Worm (Caenorhabditis elegans) whole organism, L4 larva: ENCODE measurements around the gene asp-2.

Experiments used
- D1046.2 ChIP-seq: fragments of 200-800 bp; sonication (Bioruptor generic); IDR thresholded peaks from 2 replicates; pipeline ENCODE4 v1.3.6; 2022; ENCODE audit warnings: missing genetic modification characterization, missing compliant biosample characterization
- F49E8.2 ChIP-seq: sonication (generic microtip); optimal IDR thresholded peaks from 2 replicates; lab custom pipeline; 2016; ENCODE audit warnings: missing compliant biosample characterization, mild to moderate bottlenecking, missing genetic modification characterization, borderline replicate concordance
- T20F7.1 ChIP-seq: fragments of 200-800 bp; sonication (Bioruptor generic); optimal IDR thresholded peaks from 2 replicates; lab custom pipeline; 2018; ENCODE audit warnings: mild to moderate bottlenecking, missing genetic modification characterization, missing compliant biosample characterization
- T26A8.4 ChIP-seq: fragments of 200-800 bp; sonication (Bioruptor generic); IDR thresholded peaks from 2 replicates; pipeline ENCODE4 v1.3.6; 2022; ENCODE audit warnings: missing genetic modification characterization, missing compliant biosample characterization
- Y105C5A.15 ChIP-seq: fragments of 200-800 bp; sonication (Bioruptor generic); IDR thresholded peaks from 2 replicates; pipeline ENCODE4 v1.3.6; 2022; ENCODE audit warnings: missing genetic modification characterization, missing compliant biosample characterization
- ZK337.2 ChIP-seq: fragments of 200-800 bp; sonication (Bioruptor generic); IDR thresholded peaks from 2 replicates; pipeline ENCODE4 v1.3.6; 2022; ENCODE audit warnings: missing genetic modification reagents, missing genetic modification characterization, missing compliant biosample characterization
- aha-1 ChIP-seq: fragments of 150-350 bp; peaks from one replicate; lab custom pipeline; 2014; ENCODE audit warnings: missing biosample characterization, missing genetic modification characterization
- ctbp-1 ChIP-seq: fragments of 200-800 bp; sonication (Bioruptor generic); IDR thresholded peaks from 2 replicates; pipeline ENCODE4 v1.3.6; 2022; ENCODE audit warnings: missing genetic modification reagents, missing genetic modification characterization, missing compliant biosample characterization
- daf-16 ChIP-seq, 3 experiments: sonication (generic microtip); optimal IDR thresholded peaks; 2 replicates each; lab custom pipeline; 2016 to 2017; ENCODE audit warnings: missing genetic modification characterization in 3 of 3, missing genetic modification reagents in 3 of 3, mild to moderate bottlenecking in 2 of 3, missing compliant biosample characterization in 2 of 3, missing biosample characterization in 1 of 3, moderate library complexity in 1 of 3
- dmd-6 ChIP-seq: fragments of 200-800 bp; sonication (Bioruptor generic); IDR thresholded peaks from 2 replicates; pipeline ENCODE4 v1.3.6; 2022; ENCODE audit warnings: missing genetic modification reagents, missing genetic modification characterization, missing compliant biosample characterization
- duxl-1 ChIP-seq: sonication (generic microtip); optimal IDR thresholded peaks from 2 replicates; lab custom pipeline; 2016; ENCODE audit warnings: mild to moderate bottlenecking, missing genetic modification characterization, moderate library complexity, missing compliant biosample characterization; ENCODE audit not compliant: poor library complexity
- dve-1 ChIP-seq: sonication (generic microtip); optimal IDR thresholded peaks from 2 replicates; lab custom pipeline; 2017; ENCODE audit warnings: antibody characterized with exemption, mild to moderate bottlenecking, missing genetic modification characterization, missing compliant biosample characterization; ENCODE audit not compliant: insufficient read depth
- egl-27 ChIP-seq: sonication (generic microtip); optimal IDR thresholded peaks from 3 replicates; lab custom pipeline; 2017; ENCODE audit warnings: missing biosample characterization, missing genetic modification reagents, missing genetic modification characterization
- fkh-10 ChIP-seq: fragments of 150-350 bp; optimal IDR thresholded peaks from 2 replicates; lab custom pipeline; 2014; ENCODE audit warnings: missing biosample characterization, missing genetic modification reagents, missing genetic modification characterization
- fos-1 ChIP-seq: fragments of 150-350 bp; optimal IDR thresholded peaks from 2 replicates; lab custom pipeline; 2014; ENCODE audit warnings: missing biosample characterization, missing genetic modification characterization
- hif-1 ChIP-seq, 2 experiments: sonication (generic microtip); optimal IDR thresholded peaks; 2 replicates each; lab custom pipeline; 2016 to 2017; ENCODE audit warnings: missing compliant biosample characterization in 2 of 2, missing genetic modification characterization in 2 of 2, missing genetic modification reagents in 2 of 2, missing genotype in 2 of 2, mild to moderate bottlenecking in 1 of 2
- hlh-11 ChIP-seq: fragments of 200-800 bp; sonication (Bioruptor generic); optimal IDR thresholded peaks from 2 replicates; lab custom pipeline; 2018; ENCODE audit warnings: mild to moderate bottlenecking, missing genetic modification characterization, missing compliant biosample characterization
- hmg-1.1 ChIP-seq: fragments of 200-800 bp; sonication (Bioruptor generic); IDR thresholded peaks from 2 replicates; pipeline ENCODE4 v1.3.6; 2022; ENCODE audit warnings: missing genetic modification reagents, missing genetic modification characterization, missing compliant biosample characterization
- jun-1 ChIP-seq: fragments of 150-350 bp; optimal IDR thresholded peaks from 2 replicates; lab custom pipeline; 2014; ENCODE audit warnings: missing biosample characterization, missing genetic modification reagents, missing genetic modification characterization
- lin-13 ChIP-seq: fragments of 150-350 bp; optimal IDR thresholded peaks from 2 replicates; lab custom pipeline; 2014; ENCODE audit warnings: missing biosample characterization, missing genetic modification reagents, missing genetic modification characterization
- lsy-2 ChIP-seq, 2 experiments: fragments of 150-350 bp in 1 of 2; sonication (generic microtip) in 1 of 2; optimal IDR thresholded peaks; 2 replicates each; lab custom pipeline; 2014 to 2017; ENCODE audit warnings: missing biosample characterization in 2 of 2, missing genetic modification characterization in 2 of 2
- mdl-1 ChIP-seq, 2 experiments: fragments of 150-350 bp in 1 of 2; sonication (generic microtip) in 1 of 2; optimal IDR thresholded peaks; 2 replicates each; lab custom pipeline; 2014 to 2017; ENCODE audit warnings: missing biosample characterization in 2 of 2, missing genetic modification characterization in 2 of 2
- mep-1 ChIP-seq: fragments of 150-350 bp; sonication (generic microtip); optimal IDR thresholded peaks from 3 replicates; lab custom pipeline; 2014; ENCODE audit warnings: missing biosample characterization, missing genetic modification characterization
- mes-2 ChIP-seq: sonication (generic microtip); optimal IDR thresholded peaks from 2 replicates; lab custom pipeline; 2016; ENCODE audit warnings: missing genotype, mild to moderate bottlenecking, missing genetic modification characterization, missing compliant biosample characterization; ENCODE audit not compliant: poor library complexity, severe bottlenecking
- mxl-3 ChIP-seq: fragments of 200-800 bp; sonication (Bioruptor generic); optimal IDR thresholded peaks from 2 replicates; lab custom pipeline; 2018; ENCODE audit warnings: mild to moderate bottlenecking, missing genetic modification characterization, missing compliant biosample characterization
- nhr-102 ChIP-seq: sonication (generic microtip); optimal IDR thresholded peaks from 2 replicates; lab custom pipeline; 2016; ENCODE audit warnings: mild to moderate bottlenecking, missing genetic modification characterization, moderate library complexity, missing compliant biosample characterization
- nhr-25 ChIP-seq: sonication (generic microtip); optimal IDR thresholded peaks from 2 replicates; lab custom pipeline; 2017; ENCODE audit warnings: missing genetic modification characterization, mild to moderate bottlenecking, missing compliant biosample characterization, antibody characterized with exemption, moderate library complexity, borderline replicate concordance; ENCODE audit not compliant: insufficient read depth
- nhr-48 ChIP-seq: sonication (generic microtip); optimal IDR thresholded peaks from 2 replicates; lab custom pipeline; 2016; ENCODE audit warnings: mild to moderate bottlenecking, missing genetic modification characterization, missing compliant biosample characterization
- nhr-6 ChIP-seq: fragments of 150-350 bp; optimal IDR thresholded peaks from 2 replicates; lab custom pipeline; 2014; ENCODE audit warnings: missing biosample characterization, missing genetic modification characterization
- nhr-76 ChIP-seq: fragments of 150-350 bp; optimal IDR thresholded peaks from 2 replicates; lab custom pipeline; 2014; ENCODE audit warnings: missing biosample characterization, missing genetic modification characterization
- nhr-77 ChIP-seq: fragments of 150-350 bp; optimal IDR thresholded peaks from 2 replicates; lab custom pipeline; 2014; ENCODE audit warnings: missing biosample characterization, missing genetic modification characterization
- pha-4 ChIP-seq, 2 experiments: fragments of 150-350 bp in 1 of 2; fragments of 200-800 bp in 1 of 2; sonication (Bioruptor generic) in 1 of 2; IDR thresholded peaks in 1 of 2; optimal IDR thresholded peaks in 1 of 2; 2 replicates each; pipeline versions ENCODE4 v1.3.6 to Lab custom; 2014 to 2022; ENCODE audit warnings: missing genetic modification characterization in 2 of 2, missing genetic modification reagents in 2 of 2, missing biosample characterization in 1 of 2, missing compliant biosample characterization in 1 of 2
- pqm-1 ChIP-seq: sonication (generic microtip); optimal IDR thresholded peaks from 2 replicates; lab custom pipeline; 2017; ENCODE audit warnings: missing biosample characterization, missing genetic modification characterization
- rbr-2 ChIP-seq: sonication (generic microtip); optimal IDR thresholded peaks from 2 replicates; lab custom pipeline; 2016; ENCODE audit warnings: missing genotype, missing genetic modification characterization, missing compliant biosample characterization
- snpc-1.2 ChIP-seq: fragments of 200-800 bp; sonication (Bioruptor generic); IDR thresholded peaks from 2 replicates; pipeline ENCODE4 v1.3.6; 2022; ENCODE audit warnings: missing genetic modification reagents, missing genetic modification characterization, missing compliant biosample characterization
- spr-1 ChIP-seq: sonication (generic microtip); optimal IDR thresholded peaks from 2 replicates; lab custom pipeline; 2016; ENCODE audit warnings: mild to moderate bottlenecking, missing genetic modification characterization, missing compliant biosample characterization
- spr-3 ChIP-seq: fragments of 200-800 bp; sonication (Bioruptor generic); optimal IDR thresholded peaks from 2 replicates; lab custom pipeline; 2018; ENCODE audit warnings: mild to moderate bottlenecking, missing genetic modification characterization, missing compliant biosample characterization
- tra-1 ChIP-seq: fragments of 200-800 bp; sonication (Bioruptor generic); IDR thresholded peaks from 2 replicates; pipeline ENCODE4 v1.3.6; 2022; ENCODE audit warnings: missing genetic modification reagents, missing genetic modification characterization, missing compliant biosample characterization
- unc-130 ChIP-seq: sonication (generic microtip); optimal IDR thresholded peaks from 2 replicates; lab custom pipeline; 2016; ENCODE audit warnings: missing genetic modification reagents, missing genetic modification characterization, missing compliant biosample characterization
- unc-62 ChIP-seq, 3 experiments: fragments of 150-350 bp in 1 of 3; sonication (generic microtip); optimal IDR thresholded peaks in 2 of 3; peaks in 1 of 3; 1 replicate in 1 of 3; 2 replicates in 2 of 3; lab custom pipeline; 2014 to 2017; ENCODE audit warnings: missing biosample characterization in 3 of 3, missing genetic modification characterization in 3 of 3, missing genetic modification reagents in 3 of 3, missing genotype in 1 of 3
- zfp-2 ChIP-seq: sonication (generic microtip); optimal IDR thresholded peaks from 2 replicates; lab custom pipeline; 2016; ENCODE audit warnings: mild to moderate bottlenecking, missing genetic modification characterization, missing compliant biosample characterization
- zfp-3 ChIP-seq: fragments of 200-800 bp; sonication (Bioruptor generic); conservative IDR thresholded peaks from 2 replicates; pipeline ENCODE4 v1.3.6; 2022; ENCODE audit warnings: missing genetic modification reagents, missing genetic modification characterization, missing compliant biosample characterization
- zip-2 ChIP-seq: fragments of 150-350 bp; optimal IDR thresholded peaks from 2 replicates; lab custom pipeline; 2014; ENCODE audit warnings: missing biosample characterization, missing genetic modification characterization
- ztf-7 ChIP-seq: fragments of 150-350 bp; optimal IDR thresholded peaks from 2 replicates; lab custom pipeline; 2014; ENCODE audit warnings: missing biosample characterization, missing genetic modification characterization

The asp-2 gene

ce11 chrV:9173789-9174188 lies 29.1 kb upstream of the asp-2 start, which contains the start of gene pqn-16:
Gene pqn-16, plus strand, starts transcription at chrV:9174089.
- TF ChIP-seq daf-16 (GFP tag; optimal IDR thresholded peaks at IDR 0.05; lab: Kevin White, UChicago): no peak
- peak; percentile 26 for TF ChIP-seq daf-16 (tag; optimal IDR thresholded peaks at IDR 0.05; lab: Kevin White, UChicago)
- no peak for TF ChIP-seq spr-1 (tag; lab: Kevin White, UChicago)

- TF ChIP-seq pha-4 (GFP tag; IDR thresholded peaks at IDR 0.05; lab: Robert Waterston, UW) (no peak), pha-4 (tag; optimal IDR thresholded peaks at IDR 0.05; lab: Kevin White, UChicago) (peak; percentile 54), ctbp-1 (peak; percentile 76), F49E8.2 (tag; lab: Kevin White, UChicago) (peak; percentile 42), daf-16 (GFP tag; optimal IDR thresholded peaks at IDR 0.05; lab: Kevin White, UChicago) (peak in 1 of 2 experiments; percentile 20), daf-16 (tag; optimal IDR thresholded peaks at IDR 0.05; lab: Kevin White, UChicago) (peak; percentile 27), rbr-2 (tag; lab: Kevin White, UChicago) (peak; percentile 86), jun-1 (peak; percentile 44), nhr-25 (tag; lab: Kevin White, UChicago) (peak; percentile 52), mep-1 (peak; percentile 94), egl-27 (tag; lab: Kevin White, UChicago) (no peak), nhr-76 (tag; lab: Kevin White, UChicago) (peak; percentile 11), T26A8.4 (GFP tag; lab: Robert Waterston, UW) (peak; percentile 88), zfp-2 (peak; percentile 37), dve-1 (tag; lab: Kevin White, UChicago) (peak; percentile 94), unc-130 (GFP tag; lab: Kevin White, UChicago) (peak; percentile 45), mxl-3 (GFP tag; lab: Kevin White, UChicago) (peak; percentile 50), hif-1 (tag; optimal IDR thresholded peaks at IDR 0.05; lab: Kevin White, UChicago) (peak in 1 of 2 experiments; percentile 51), hlh-11 (tag; lab: Kevin White, UChicago) (peak; percentile 80), zfp-3 (0 out of 2 replicates have a peak, but pooled peaks have one; percentile 19), mdl-1 (tag; optimal IDR thresholded peaks at IDR 0.05; lab: Kevin White, UChicago) (peak in 1 of 2 experiments; percentile 35), nhr-102 (tag; lab: Kevin White, UChicago) (peak; percentile 92), tra-1 (GFP tag; lab: Robert Waterston, UW) (no peak), Y105C5A.15 (GFP tag; lab: Robert Waterston, UW) (no peak), nhr-6 (peak; percentile 83), mes-2 (tag; lab: Kevin White, UChicago) (peak; percentile 89), unc-62 (GFP tag; optimal IDR thresholded peaks at IDR 0.05 in 1 of 2; lab: Kevin White, UChicago) (peak in 1 of 2 experiments; percentile 96), unc-62 (tag; optimal IDR thresholded peaks at IDR 0.05; lab: Kevin White, UChicago) (no peak), D1046.2 (GFP tag; lab: Robert Waterston, UW) (no peak), spr-1 (tag; lab: Kevin White, UChicago) (peak; percentile 51), pqm-1 (tag; lab: Kevin White, UChicago) (peak; percentile 34), snpc-1.2 (GFP tag; lab: Robert Waterston, UW) (no peak), lsy-2 (tag; optimal IDR thresholded peaks at IDR 0.05; lab: Kevin White, UChicago) (peak; percentile 69 to 93), nhr-48 (peak; percentile 74), lin-13 (peak; percentile 76), fkh-10 (GFP tag; lab: Kevin White, UChicago) (peak; percentile 80), T20F7.1 (GFP tag; lab: Kevin White, UChicago) (peak; percentile 87), dmd-6 (GFP tag; lab: Robert Waterston, UW) (peak; percentile 57), ztf-7 (peak; percentile 47), zip-2 (tag; lab: Kevin White, UChicago) (peak; percentile 54), fos-1 (peak; percentile 26), hmg-1.1 (GFP tag; lab: Robert Waterston, UW) (peak; percentile 65), duxl-1 (tag; lab: Kevin White, UChicago) (peak; percentile 68), ZK337.2 (GFP tag; lab: Robert Waterston, UW) (no peak), nhr-77 (tag; lab: Kevin White, UChicago) (peak; percentile 92), spr-3 (GFP tag; lab: Kevin White, UChicago) (no peak), aha-1 (tag; lab: Kevin White, UChicago) (peak; percentile 85)
Observed at ce11 chrV:9175218-9175837, 27.5 kb upstream of the asp-2 start, which contains the start of gene spas-1. Gene spas-1, plus strand, starts transcription at chrV:9175789.
